Worm (Caenorhabditis elegans): ENCODE data around the gene far-2.

DNA sequence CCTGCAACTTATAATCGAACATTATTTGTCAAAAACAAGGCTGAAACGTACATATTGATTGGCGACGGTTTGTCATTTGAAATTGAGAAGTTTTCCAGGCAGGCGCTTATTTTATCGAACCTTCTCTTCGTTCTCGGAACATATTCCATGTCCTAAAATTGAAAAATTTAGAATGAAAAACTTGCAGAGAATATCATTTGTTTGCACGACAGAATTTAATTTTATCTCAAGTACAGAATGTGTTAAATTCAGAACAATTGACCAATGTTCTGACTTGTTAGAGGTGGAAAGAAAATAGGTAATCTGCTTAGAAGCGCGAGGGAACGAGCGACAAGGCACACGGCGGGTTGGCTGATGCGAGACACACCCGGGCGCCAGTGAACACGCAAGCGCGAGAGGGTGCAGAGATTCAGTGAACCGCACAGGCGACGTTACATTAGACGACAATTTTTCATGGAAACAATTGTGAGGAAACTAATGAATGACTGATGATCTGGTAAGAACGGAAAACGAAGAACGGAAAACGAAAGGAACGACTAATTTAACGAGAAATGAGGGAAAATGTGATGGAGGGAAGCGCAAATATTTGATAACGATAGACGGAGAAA, 29.2 kb upstream of the far-2 start:
- no peak for TF ChIP-seq nhr-10 (tag; optimal IDR thresholded peaks at IDR 0.05)
- TF ChIP-seq tag-97 (GFP tag; IDR thresholded peaks at IDR 0.05), result no peak
- no peak for TF ChIP-seq egl-27 (tag; optimal IDR thresholded peaks at IDR 0.05)
- peak; percentile 54 for TF ChIP-seq mep-1 (tag; optimal IDR thresholded peaks at IDR 0.05)
- TF ChIP-seq nhr-48 (tag; optimal IDR thresholded peaks at IDR 0.05), result no peak
- TF ChIP-seq D1046.2 (GFP tag; IDR thresholded peaks at IDR 0.05), result peak; percentile 73
- peak; percentile 55 for TF ChIP-seq dmd-6 (GFP tag; IDR thresholded peaks at IDR 0.05)
- TF ChIP-seq arid-1 (GFP tag; conservative IDR thresholded peaks at IDR 0.05), result no peak
- TF ChIP-seq mes-2 (tag; optimal IDR thresholded peaks at IDR 0.05; ENCODE audit: poor library complexity, severe bottlenecking), result peak; percentile 59
- TF ChIP-seq daf-8 (GFP tag; IDR thresholded peaks at IDR 0.05), result no peak
- no peak; the same call in 1 of the 2 replicates for TF ChIP-seq lin-29 (GFP tag; IDR thresholded peaks at IDR 0.05)
- TF ChIP-seq aly-2 (tag; optimal IDR thresholded peaks at IDR 0.05), result no peak
